Worm (Caenorhabditis elegans) whole organism, L1 larva: ENCODE results near the gene Y49E10.27.

Experiments
- lin-39 ChIP-seq: fragments of 150-350 bp; optimal IDR thresholded peaks from 2 replicates; lab custom pipeline; 2014; ENCODE audit warnings: missing biosample characterization, missing genetic modification reagents, missing genetic modification characterization
- nhr-71 ChIP-seq: sonication (generic microtip); optimal IDR thresholded peaks from 2 replicates; lab custom pipeline; 2016; ENCODE audit warnings: mild to moderate bottlenecking, missing genetic modification characterization, moderate library complexity, missing compliant biosample characterization

ce11 chrIII:12388106-12388505 is 46.1 kb upstream of the Y49E10.27 start:
- TF ChIP-seq lin-39 (tag; lab: Kevin White, UChicago) (no peak), nhr-71 (tag; lab: Kevin White, UChicago) (no peak)
